Fruit fly (Drosophila melanogaster): Measurements from ENCODE around the gene SmB.

Gene SmB

DNA sequence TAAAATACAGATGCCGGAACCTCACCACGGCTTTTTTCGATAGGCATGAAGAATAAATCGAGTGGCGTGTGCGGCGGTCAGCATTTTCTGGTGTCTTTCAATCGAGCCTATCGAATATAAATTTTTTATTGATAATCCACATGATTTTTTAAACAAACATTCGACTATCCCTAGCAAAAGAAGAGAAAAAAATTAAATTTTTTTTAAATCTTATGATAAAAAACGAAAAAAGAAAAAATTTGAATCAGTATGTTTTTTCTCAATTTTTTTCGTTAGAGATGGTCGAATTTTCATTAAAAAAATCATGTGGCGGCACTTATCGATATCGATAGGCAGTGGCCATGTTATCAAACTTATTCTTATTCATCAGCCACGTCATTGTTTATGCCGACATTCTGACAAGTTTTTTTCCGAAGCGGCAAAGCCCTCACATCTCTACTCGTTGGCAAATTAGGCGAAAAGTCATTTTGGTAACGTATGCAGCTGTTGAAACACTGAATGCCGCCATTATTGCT lies at the start of gene SmB, which contains the start of gene KdelR:
Gene SmB (minus strand): TSS at position 94 of the 515 bp plus-strand sequence.
Gene KdelR (plus strand): TSS at position 354 of the 515 bp plus-strand sequence.
- TF ChIP-seq noc (tag; optimal IDR thresholded peaks at IDR 0.05), result no peak

dm6 chr2L:10474815-10475214 lies 48.4 kb upstream of the SmB start:
- no peak for TF ChIP-seq noc (tag; optimal IDR thresholded peaks at IDR 0.05)

DNA sequence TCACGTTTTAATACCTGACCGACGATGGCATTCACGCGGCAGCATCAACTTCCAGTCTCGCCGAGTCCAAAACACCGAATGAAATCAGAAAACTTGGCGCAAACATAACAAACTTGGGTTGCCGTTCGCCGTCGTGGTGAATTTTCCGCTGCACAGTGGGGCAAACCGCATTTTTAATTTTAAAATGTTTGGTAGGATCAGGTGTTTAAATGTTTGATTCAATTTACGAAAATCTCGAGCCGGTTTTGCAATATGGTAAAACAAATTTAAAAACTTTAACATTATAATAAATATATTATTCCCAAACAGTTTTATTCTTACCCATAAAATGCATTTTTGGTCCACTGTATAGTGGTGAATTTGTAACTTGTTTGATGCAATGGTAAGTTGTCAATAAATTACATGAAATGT lies 47.8 kb upstream of the SmB start, which contains the start of gene RluA-1:
Gene RluA-1 (minus strand): TSS at position 82 of the 411 bp plus-strand sequence.
- peak; percentile 71 for TF ChIP-seq noc (tag; optimal IDR thresholded peaks at IDR 0.05)

DNA sequence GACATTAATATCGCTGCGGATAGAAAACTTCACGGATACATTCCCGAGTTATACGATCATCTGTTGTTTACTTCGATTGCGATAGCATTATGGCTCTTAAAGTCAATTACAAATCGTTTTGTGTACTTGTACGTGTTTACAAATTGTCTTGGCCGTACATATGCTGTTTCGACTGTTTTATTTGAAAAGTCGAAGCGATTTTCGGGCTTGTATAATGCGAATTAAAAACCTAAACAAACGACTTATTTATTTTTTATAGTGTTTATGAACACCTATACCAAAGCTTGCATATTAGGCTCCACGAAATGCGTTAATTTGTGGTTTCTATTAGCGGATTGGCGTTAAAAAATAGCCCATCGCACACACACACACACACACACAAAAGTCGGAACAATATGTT lies 45.8 kb upstream of the SmB start:
- TF ChIP-seq noc (tag; optimal IDR thresholded peaks at IDR 0.05), result no peak

DNA sequence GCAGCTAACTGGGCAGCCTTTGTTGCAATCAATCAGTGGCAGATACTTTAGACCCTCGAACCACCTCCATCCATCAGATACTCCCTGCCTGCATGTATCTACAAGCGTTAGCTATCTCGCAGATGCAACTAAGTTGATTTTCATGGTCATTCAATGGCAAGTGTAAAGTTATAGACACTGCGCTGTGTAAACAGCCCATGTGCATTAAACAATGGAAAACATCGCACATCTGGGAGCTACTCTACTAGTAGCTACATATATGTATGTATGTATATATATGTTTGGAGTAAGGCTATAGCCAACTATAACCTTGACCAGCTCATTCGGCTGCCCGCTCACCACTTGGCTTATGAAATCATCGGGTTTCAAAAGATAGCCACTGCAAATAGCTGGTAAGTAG lies 43.8 kb upstream of the SmB start:
- no peak for TF ChIP-seq noc (tag; optimal IDR thresholded peaks at IDR 0.05)

dm6 chr2L:10468978-10469377 lies 42.6 kb upstream of the SmB start:
- TF ChIP-seq noc (tag; optimal IDR thresholded peaks at IDR 0.05), result no peak

- peak; percentile 66 for TF ChIP-seq noc (tag; optimal IDR thresholded peaks at IDR 0.05)
Measured at dm6 chr2L:10468388-10468787, 42.0 kb upstream of the SmB start.

- TF ChIP-seq noc (tag; optimal IDR thresholded peaks at IDR 0.05), result no peak
Measured at dm6 chr2L:10466865-10467270, 40.4 kb upstream of the SmB start.

dm6 chr2L:10458979-10459378 lies 32.6 kb upstream of the SmB start:
- TF ChIP-seq noc (tag; optimal IDR thresholded peaks at IDR 0.05), result no peak

- no peak for TF ChIP-seq noc (tag; optimal IDR thresholded peaks at IDR 0.05)
Measured at dm6 chr2L:10457191-10457899, 30.9 kb upstream of the SmB start, which contains the start of the genes LManI and LManII. LManI (minus strand) TSS chr2L:10457241. LManII (plus strand) TSS chr2L:10457658.

DNA sequence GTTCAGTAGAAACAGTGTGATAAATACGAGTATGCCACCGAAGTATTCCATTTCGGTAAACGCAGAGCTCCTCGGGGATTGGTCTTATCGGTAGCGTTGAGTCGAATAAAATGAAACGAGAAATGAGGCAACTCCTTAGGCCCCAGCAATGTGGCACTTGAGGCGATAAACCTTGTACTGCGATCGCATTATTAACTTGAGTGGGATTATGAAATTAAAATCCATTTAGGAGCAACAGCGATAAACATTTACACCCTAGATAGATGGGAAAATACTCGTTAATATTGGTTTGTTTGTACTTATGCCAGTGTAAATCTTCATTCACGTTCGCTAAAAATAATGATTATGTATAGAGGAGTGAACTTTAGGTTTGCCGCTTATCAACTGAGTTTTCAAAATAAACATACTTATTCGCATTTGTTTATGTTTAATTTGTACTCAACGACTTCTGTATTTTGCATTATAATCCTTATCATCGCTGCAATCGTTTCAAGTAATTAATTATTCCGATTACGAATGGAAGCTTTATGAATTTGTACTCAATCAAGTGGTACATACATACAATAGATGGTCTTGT lies 29.6 kb upstream of the SmB start:
- TF ChIP-seq noc (tag; optimal IDR thresholded peaks at IDR 0.05), result peak; percentile 56

DNA sequence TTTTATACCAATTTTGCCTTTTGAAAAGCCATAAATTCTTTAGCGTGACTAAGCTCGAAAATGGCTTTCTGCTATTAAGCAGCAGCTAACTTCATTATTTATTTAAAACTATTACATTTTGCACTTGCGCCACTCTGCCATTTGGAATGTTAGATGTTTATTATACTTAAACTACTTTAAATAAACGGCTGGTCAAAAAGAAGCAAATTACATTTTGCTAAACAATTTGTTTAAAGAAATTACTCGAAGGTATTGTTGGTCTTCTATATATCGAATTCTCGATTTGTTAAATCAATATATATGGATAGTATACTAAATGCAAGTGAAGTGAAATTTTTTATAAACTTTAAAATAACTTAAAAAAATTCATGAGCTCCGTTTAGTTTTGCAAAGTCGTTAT lies 25.9 kb upstream of the SmB start, which contains the start of gene ppk10:
Gene ppk10 (minus strand): TSS at position 101 of the 400 bp plus-strand sequence.
- TF ChIP-seq noc (tag; optimal IDR thresholded peaks at IDR 0.05), result no peak

dm6 chr2L:10442048-10442790 lies 15.8 kb upstream of the SmB start, which contains the start of gene loh:
loh (plus strand) TSS chr2L:10442534.
- TF ChIP-seq noc (tag; optimal IDR thresholded peaks at IDR 0.05), result no peak

DNA sequence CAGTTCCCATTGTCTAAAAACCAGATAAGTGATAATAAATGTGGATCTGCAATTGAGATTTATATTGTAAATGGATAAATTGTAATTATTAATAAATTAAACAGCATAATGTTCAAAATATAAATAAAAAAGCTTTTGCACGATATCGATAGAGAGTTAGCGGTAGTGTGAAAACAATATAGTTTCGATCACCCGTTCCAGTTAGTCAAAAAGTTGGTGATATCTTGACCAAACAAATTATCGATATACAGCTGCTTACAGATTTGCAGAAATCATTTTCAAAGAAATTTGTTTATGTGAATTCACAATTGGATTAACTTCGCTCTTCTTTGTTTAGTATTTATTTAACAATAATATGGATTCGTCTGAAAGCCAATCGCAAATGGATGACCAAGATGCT lies 12.7 kb upstream of the SmB start, which contains the start of gene Nse4:
Gene Nse4 (plus strand): TSS at position 267 of the 400 bp plus-strand sequence.
- no peak for TF ChIP-seq noc (tag; optimal IDR thresholded peaks at IDR 0.05)

- TF ChIP-seq noc (tag; optimal IDR thresholded peaks at IDR 0.05), result no peak
Measured at dm6 chr2L:10437317-10437716, 10.9 kb upstream of the SmB start, which contains the start of gene STUB1. STUB1 (plus strand) TSS chr2L:10437548.

- no peak for TF ChIP-seq noc (tag; optimal IDR thresholded peaks at IDR 0.05)
Measured at dm6 chr2L:10435606-10436160, 9.3 kb upstream of the SmB start, which contains the start of the genes TBC1D16 and holn1. TBC1D16 (minus strand) TSS chr2L:10435656. holn1 (plus strand) TSS chr2L:10435995.

Data from whole organism, larva.